Worm (Caenorhabditis elegans) whole organism, midembryonic: ENCODE results near the gene dct-14.

ENCODE experiments used
- T22C8.4 ChIP-seq: fragments of 200-800 bp; sonication (Bioruptor generic); IDR thresholded peaks from 2 replicates; pipeline ENCODE4 v1.3.6; 2022; ENCODE audit warnings: missing genetic modification characterization, missing compliant biosample characterization
- cog-1 ChIP-seq: sonication (generic microtip); optimal IDR thresholded peaks from 2 replicates; lab custom pipeline; 2016; ENCODE audit warnings: missing genetic modification characterization, missing compliant biosample characterization
- flt-1 ChIP-seq: fragments of 200-800 bp; sonication (Bioruptor generic); IDR thresholded peaks from 2 replicates; pipeline ENCODE4 v1.3.6; 2022; ENCODE audit warnings: missing genetic modification characterization, missing compliant biosample characterization
- klf-2 ChIP-seq: fragments of 200-800 bp; sonication (Bioruptor generic); conservative IDR thresholded peaks from 2 replicates; pipeline ENCODE4 v1.3.6; 2022; ENCODE audit warnings: missing genetic modification reagents, missing genetic modification characterization, missing compliant biosample characterization
- med-1 ChIP-seq: sonication (generic microtip); optimal IDR thresholded peaks from 2 replicates; lab custom pipeline; 2017; ENCODE audit warnings: missing genetic modification characterization, mild to moderate bottlenecking, missing compliant biosample characterization, antibody characterized with exemption, missing genetic modification reagents; ENCODE audit not compliant: insufficient read depth
- ref-1 ChIP-seq: fragments of 200-800 bp; sonication (Bioruptor generic); conservative IDR thresholded peaks from 2 replicates; pipeline ENCODE4 v1.3.6; 2022; ENCODE audit warnings: missing genetic modification reagents, missing genetic modification characterization, missing compliant biosample characterization
- tab-1 ChIP-seq: fragments of 200-800 bp; sonication (Bioruptor generic); IDR thresholded peaks from 2 replicates; pipeline ENCODE4 v1.3.6; 2022; ENCODE audit warnings: missing genetic modification characterization, missing compliant biosample characterization
- ztf-23 ChIP-seq: fragments of 200-800 bp; sonication (Bioruptor generic); IDR thresholded peaks from 2 replicates; pipeline ENCODE4 v1.3.6; 2022; ENCODE audit warnings: missing genetic modification reagents, missing genetic modification characterization, missing compliant biosample characterization
- ztf-29 ChIP-seq: fragments of 200-800 bp; sonication (Bioruptor generic); IDR thresholded peaks from 2 replicates; pipeline ENCODE4 v1.3.6; 2022; ENCODE audit warnings: missing genetic modification reagents, missing genetic modification characterization, missing compliant biosample characterization

Gene dct-14

DNA sequence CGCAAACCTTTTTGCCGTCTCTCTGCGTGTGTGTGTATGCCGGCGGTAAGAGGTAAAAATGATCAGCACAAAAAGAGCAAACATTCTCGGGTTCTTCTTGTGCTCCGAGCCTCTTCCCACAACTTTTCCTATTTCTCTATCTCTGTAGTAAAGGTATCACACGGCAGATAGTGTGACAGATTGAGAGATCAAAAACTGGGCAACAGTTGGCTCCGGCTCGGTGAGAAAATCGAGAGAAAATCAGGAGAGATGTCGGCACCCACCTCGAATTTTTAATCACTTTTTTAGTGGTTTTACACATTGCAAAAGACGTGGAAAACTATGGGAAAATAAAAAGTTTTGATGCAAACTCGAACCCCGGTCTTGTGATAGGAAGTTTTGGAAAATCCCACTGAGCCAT lies 48.5 kb downstream of the dct-14 start:
- TF ChIP-seq ztf-29 (GFP tag; lab: Robert Waterston, UW) (no peak), ref-1 (GFP tag; lab: Robert Waterston, UW) (no peak), flt-1 (GFP tag; lab: Robert Waterston, UW) (no peak), tab-1 (GFP tag; lab: Robert Waterston, UW) (no peak), T22C8.4 (GFP tag; lab: Robert Waterston, UW) (no peak), klf-2 (GFP tag; lab: Robert Waterston, UW) (no peak), ztf-23 (GFP tag; lab: Robert Waterston, UW) (no peak), med-1 (GFP tag; lab: Kevin White, UChicago) (no peak), cog-1 (no peak)
